Worm (Caenorhabditis elegans) whole organism, L2 larva: ENCODE measurements around the gene R07B7.8.
"Not testable (repeated sequence)": the region's sequence is repeated elsewhere in the genome, so short reads cannot be mapped to it uniquely, and the experiment has no call there.

ENCODE experiments used
- F13H6.1 ChIP-seq: sonication (generic microtip); optimal IDR thresholded peaks from 2 replicates; lab custom pipeline; 2016; ENCODE audit warnings: missing genetic modification characterization, missing compliant biosample characterization
- R02D3.7 ChIP-seq: fragments of 150-350 bp; optimal IDR thresholded peaks from 2 replicates; lab custom pipeline; 2014; ENCODE audit warnings: missing biosample characterization, missing genetic modification characterization
- Y55F3AM.14 ChIP-seq: fragments of 200-800 bp; sonication (Bioruptor generic); optimal IDR thresholded peaks from 2 replicates; lab custom pipeline; 2018; ENCODE audit warnings: mild to moderate bottlenecking, missing genetic modification characterization, missing compliant biosample characterization
- ZK546.5 ChIP-seq: sonication (generic microtip); optimal IDR thresholded peaks from 2 replicates; lab custom pipeline; 2017; ENCODE audit warnings: missing biosample characterization, missing genetic modification characterization
- alr-1 ChIP-seq: fragments of 150-350 bp; optimal IDR thresholded peaks from 2 replicates; lab custom pipeline; 2014; ENCODE audit warnings: missing biosample characterization, missing genetic modification characterization
- aly-2 ChIP-seq: fragments of 150-350 bp; optimal IDR thresholded peaks from 2 replicates; lab custom pipeline; 2014; ENCODE audit warnings: missing biosample characterization, missing genetic modification characterization
- ceh-16 ChIP-seq: fragments of 150-350 bp; optimal IDR thresholded peaks from 2 replicates; lab custom pipeline; 2014; ENCODE audit warnings: missing biosample characterization, missing genetic modification characterization
- crh-2 ChIP-seq: sonication (generic microtip); optimal IDR thresholded peaks from 2 replicates; lab custom pipeline; 2017; ENCODE audit warnings: missing biosample characterization, missing genetic modification characterization
- dmd-4 ChIP-seq: sonication (generic microtip); optimal IDR thresholded peaks from 2 replicates; lab custom pipeline; 2017; ENCODE audit warnings: missing biosample characterization, missing genetic modification characterization
- egl-27 ChIP-seq: sonication (generic microtip); optimal IDR thresholded peaks from 3 replicates; lab custom pipeline; 2017; ENCODE audit warnings: missing biosample characterization, missing genetic modification reagents, missing genetic modification characterization
- elt-1 ChIP-seq: fragments of 150-350 bp; optimal IDR thresholded peaks from 2 replicates; lab custom pipeline; 2014; ENCODE audit warnings: missing biosample characterization, missing genetic modification characterization
- elt-3 ChIP-seq: sonication (generic microtip); optimal IDR thresholded peaks from 2 replicates; lab custom pipeline; 2017; ENCODE audit warnings: missing biosample characterization, missing genetic modification characterization
- lin-13 ChIP-seq: fragments of 150-350 bp; optimal IDR thresholded peaks from 2 replicates; lab custom pipeline; 2014; ENCODE audit warnings: missing biosample characterization, missing genetic modification reagents, missing genetic modification characterization
- lin-39 ChIP-seq: fragments of 150-350 bp; optimal IDR thresholded peaks from 2 replicates; lab custom pipeline; 2014; ENCODE audit warnings: missing biosample characterization, missing genetic modification reagents, missing genetic modification characterization
- mab-5 ChIP-seq: fragments of 150-350 bp; optimal IDR thresholded peaks from 2 replicates; lab custom pipeline; 2014; ENCODE audit warnings: missing biosample characterization, missing genetic modification characterization
- mbf-1 ChIP-seq: sonication (generic microtip); optimal IDR thresholded peaks from 2 replicates; lab custom pipeline; 2017; ENCODE audit warnings: missing biosample characterization, missing genetic modification characterization
- mdl-1 ChIP-seq, 2 experiments: fragments of 150-350 bp in 1 of 2; sonication (generic microtip) in 1 of 2; optimal IDR thresholded peaks; 2 replicates each; lab custom pipeline; 2017; ENCODE audit warnings: missing biosample characterization in 2 of 2, missing genetic modification characterization in 2 of 2
- nhr-11 ChIP-seq: fragments of 150-350 bp; optimal IDR thresholded peaks from 2 replicates; lab custom pipeline; 2014; ENCODE audit warnings: missing biosample characterization, missing genetic modification characterization
- nhr-12 ChIP-seq: fragments of 150-350 bp; optimal IDR thresholded peaks from 2 replicates; lab custom pipeline; 2014; ENCODE audit warnings: missing biosample characterization, missing genetic modification characterization
- nhr-21 ChIP-seq: fragments of 150-350 bp; optimal IDR thresholded peaks from 2 replicates; lab custom pipeline; 2014; ENCODE audit warnings: missing biosample characterization, missing genetic modification characterization
- nhr-23 ChIP-seq: fragments of 150-350 bp; optimal IDR thresholded peaks from 2 replicates; lab custom pipeline; 2014; ENCODE audit warnings: missing biosample characterization, missing genetic modification reagents, missing genetic modification characterization
- nhr-237 ChIP-seq: fragments of 150-350 bp; optimal IDR thresholded peaks from 2 replicates; lab custom pipeline; 2014; ENCODE audit warnings: missing biosample characterization, missing genetic modification characterization
- nhr-25 ChIP-seq: fragments of 150-350 bp; sonication (generic microtip); optimal IDR thresholded peaks from 3 replicates; lab custom pipeline; 2014; ENCODE audit warnings: missing biosample characterization, missing genetic modification characterization
- nhr-6 ChIP-seq: fragments of 150-350 bp; optimal IDR thresholded peaks from 2 replicates; lab custom pipeline; 2014; ENCODE audit warnings: missing biosample characterization, missing genetic modification characterization
- nhr-77 ChIP-seq: fragments of 150-350 bp; optimal IDR thresholded peaks from 2 replicates; lab custom pipeline; 2014; ENCODE audit warnings: missing biosample characterization, missing genetic modification characterization
- skn-1 ChIP-seq: sonication (generic microtip); optimal IDR thresholded peaks from 2 replicates; lab custom pipeline; 2017; ENCODE audit warnings: missing biosample characterization, missing genetic modification characterization
- sma-3 ChIP-seq: sonication (generic microtip); optimal IDR thresholded peaks from 2 replicates; lab custom pipeline; 2016; ENCODE audit warnings: missing genetic modification reagents, missing genetic modification characterization, missing compliant biosample characterization
- sma-9 ChIP-seq, 2 experiments: fragments of 150-350 bp in 1 of 2; sonication (generic microtip) in 1 of 2; optimal IDR thresholded peaks; 2 replicates each; lab custom pipeline; 2014 to 2016; ENCODE audit warnings: missing genetic modification characterization in 2 of 2, mild to moderate bottlenecking in 1 of 2, missing biosample characterization in 1 of 2, missing compliant biosample characterization in 1 of 2, missing genetic modification reagents in 1 of 2, moderate library complexity in 1 of 2
- unc-55 ChIP-seq: fragments of 150-350 bp; sonication (generic microtip); optimal IDR thresholded peaks from 3 replicates; lab custom pipeline; 2014; ENCODE audit warnings: missing biosample characterization, missing genetic modification reagents, missing genetic modification characterization
- unc-62 ChIP-seq: fragments of 150-350 bp; optimal IDR thresholded peaks from 2 replicates; lab custom pipeline; 2014; ENCODE audit warnings: missing biosample characterization, missing genetic modification reagents, missing genetic modification characterization
- zag-1 ChIP-seq: fragments of 150-350 bp; optimal IDR thresholded peaks from 2 replicates; lab custom pipeline; 2014; ENCODE audit warnings: missing biosample characterization, missing genetic modification characterization
- ztf-4 ChIP-seq: fragments of 150-350 bp; optimal IDR thresholded peaks from 2 replicates; lab custom pipeline; 2014; ENCODE audit warnings: missing biosample characterization, missing genetic modification characterization

R07B7.8 gene

ce11 chrV:12084216-12084615 is at the start of gene R07B7.8:
Gene R07B7.8, minus strand, starts transcription at chrV:12084316.
- no peak for TF ChIP-seq mbf-1 (tag; lab: Kevin White, UChicago)
- no peak for TF ChIP-seq elt-1 (tag; lab: Kevin White, UChicago)
- TF ChIP-seq unc-55 (GFP tag; lab: Kevin White, UChicago): no peak
- no peak for TF ChIP-seq skn-1 (tag; lab: Kevin White, UChicago)
- no peak for TF ChIP-seq nhr-6 (tag; lab: Kevin White, UChicago)
- no peak for TF ChIP-seq R02D3.7 (tag; lab: Kevin White, UChicago)
- TF ChIP-seq nhr-23 (tag; lab: Kevin White, UChicago): no peak
- no peak for TF ChIP-seq nhr-11 (tag; lab: Kevin White, UChicago)
- no peak for TF ChIP-seq crh-2 (tag; lab: Kevin White, UChicago)
- TF ChIP-seq, all 48 proteins: peak for 0

DNA sequence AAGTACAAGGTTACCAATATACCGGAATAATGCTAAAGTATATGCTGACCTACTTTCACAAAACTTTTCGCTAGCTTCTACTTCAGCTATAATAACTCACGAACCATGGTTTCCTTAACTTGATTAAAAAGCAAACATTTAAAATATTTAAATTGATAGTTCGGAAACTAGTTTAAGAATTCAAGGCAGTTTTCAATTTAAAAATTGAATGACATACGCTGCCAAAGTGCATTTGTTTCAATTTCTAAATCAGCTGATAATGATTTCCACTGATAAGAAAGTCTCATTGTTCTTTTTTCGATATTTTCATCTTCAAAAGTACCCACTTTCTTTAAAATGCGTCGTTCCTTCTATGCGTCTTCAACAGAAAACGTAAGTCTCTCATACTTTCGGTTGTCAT is 47.0 kb upstream of the R07B7.8 start, which contains the start of gene enpp-1:
Gene enpp-1 (plus strand): TSS at position 301 of the 400 bp plus-strand sequence.
- not testable (repeated sequence) for TF ChIP-seq nhr-25, skn-1, dmd-4 (tag; lab: Kevin White, UChicago)

ce11 chrV:12130688-12131087 is 46.6 kb upstream of the R07B7.8 start, which contains the start of gene C27A7.6:
Gene C27A7.6, minus strand, starts transcription at chrV:12130788.
- not testable (repeated sequence) for TF ChIP-seq lin-13 (GFP tag; lab: Kevin White, UChicago); zag-1 (tag; lab: Kevin White, UChicago); lin-39

ce11 chrV:12121274-12121673 is 37.2 kb upstream of the R07B7.8 start, which contains the start of gene C13C4.6:
Gene C13C4.6, plus strand, starts transcription at chrV:12121574.
- TF ChIP-seq R02D3.7 (tag; lab: Kevin White, UChicago) (no peak), aly-2 (tag; lab: Kevin White, UChicago) (no peak), mab-5 (tag; lab: Kevin White, UChicago) (no peak), nhr-6 (tag; lab: Kevin White, UChicago) (no peak), crh-2 (tag; lab: Kevin White, UChicago) (no peak), sma-9 (GFP tag; optimal IDR thresholded peaks at IDR 0.05; lab: Kevin White, UChicago) (no peak), sma-9 (tag; optimal IDR thresholded peaks at IDR 0.05; lab: Kevin White, UChicago) (no peak), sma-3 (GFP tag; lab: Kevin White, UChicago) (no peak), unc-62 (GFP tag; lab: Kevin White, UChicago) (no peak), dmd-4 (tag; lab: Kevin White, UChicago) (no peak), ZK546.5 (no peak), nhr-237 (tag; lab: Kevin White, UChicago) (no peak), ceh-16 (tag; lab: Kevin White, UChicago) (no peak), unc-55 (GFP tag; lab: Kevin White, UChicago) (no peak)

- no peak for TF ChIP-seq nhr-12 (tag; lab: Kevin White, UChicago)
- no peak for TF ChIP-seq F13H6.1
- no peak for TF ChIP-seq nhr-237 (tag; lab: Kevin White, UChicago)
- TF ChIP-seq nhr-25 (tag; lab: Kevin White, UChicago): no peak
- no peak for TF ChIP-seq ztf-4
- TF ChIP-seq elt-3 (tag; lab: Kevin White, UChicago): no peak
- no peak for TF ChIP-seq nhr-23 (tag; lab: Kevin White, UChicago)
- no peak for TF ChIP-seq dmd-4 (tag; lab: Kevin White, UChicago)
- TF ChIP-seq lin-13 (GFP tag; lab: Kevin White, UChicago): no peak
- TF ChIP-seq unc-62 (GFP tag; lab: Kevin White, UChicago): no peak
- TF ChIP-seq nhr-21 (tag; lab: Kevin White, UChicago): no peak
These were observed 36.3 kb upstream of the R07B7.8 start, which contains the start of gene C13C4.7 for ce11 chrV:12120381-12120780. Gene C13C4.7, minus strand, starts transcription at chrV:12120481.

DNA sequence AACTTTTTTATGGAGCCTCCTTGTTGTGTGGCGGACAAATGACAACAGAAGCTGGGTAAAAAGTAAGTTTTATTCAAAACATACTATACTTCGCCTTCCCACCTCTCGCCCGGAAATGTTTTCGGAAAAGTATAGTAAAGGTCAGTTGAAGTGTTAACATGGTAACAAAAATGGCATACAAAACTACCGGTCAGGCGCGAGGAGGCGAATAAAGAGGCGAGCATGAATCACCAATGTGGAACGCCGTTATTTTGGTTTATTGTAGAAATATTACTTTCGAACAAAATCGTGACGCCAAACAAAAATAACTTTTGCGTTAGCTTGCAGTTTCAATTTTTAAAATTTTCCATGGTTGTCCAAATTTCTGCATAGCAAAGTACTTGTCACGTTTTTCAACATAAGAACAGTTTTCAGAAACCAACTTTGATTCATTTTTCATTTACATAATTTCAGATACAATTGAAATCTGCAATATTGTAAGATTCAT is 33.5 kb upstream of the R07B7.8 start, which contains the start of gene C13C4.8:
Gene C13C4.8 (plus strand): TSS at position 437 of the 487 bp plus-strand sequence.
- TF ChIP-seq ceh-16 (tag; lab: Kevin White, UChicago): no peak
- TF ChIP-seq egl-27 (tag; lab: Kevin White, UChicago): no peak
- TF ChIP-seq nhr-77 (tag; lab: Kevin White, UChicago): no peak
- TF ChIP-seq F13H6.1: no peak
- no peak for TF ChIP-seq nhr-237 (tag; lab: Kevin White, UChicago)
- TF ChIP-seq mab-5 (tag; lab: Kevin White, UChicago): no peak
- TF ChIP-seq elt-1 (tag; lab: Kevin White, UChicago): no peak
- no peak for TF ChIP-seq mdl-1 (tag; optimal IDR thresholded peaks at IDR 0.05; lab: Kevin White, UChicago)
- no peak for TF ChIP-seq nhr-12 (tag; lab: Kevin White, UChicago)
- TF ChIP-seq nhr-23 (tag; lab: Kevin White, UChicago): no peak
- TF ChIP-seq nhr-21 (tag; lab: Kevin White, UChicago): no peak
- no peak for TF ChIP-seq Y55F3AM.14 (GFP tag; lab: Kevin White, UChicago)
- TF ChIP-seq ZK546.5: no peak
- TF ChIP-seq alr-1: no peak
